Worm (Caenorhabditis elegans): ENCODE results near the gene gpa-13.
A peak's percentile ranks its signal among the peaks of the same experiment; 100 is the strongest.

Gene gpa-13

ce11 chrV:12741684-12742083 lies 13.1 kb downstream of the gpa-13 start, which contains the start of gene hrg-7:
Gene hrg-7, plus strand, starts transcription at chrV:12742041.
- TF ChIP-seq nhr-80 (tag; optimal IDR thresholded peaks at IDR 0.05) = peak; percentile 94
- no peak for TF ChIP-seq pbrm-1 (GFP tag; IDR thresholded peaks at IDR 0.05)

- no peak for TF ChIP-seq hlh-26 (GFP tag; conservative IDR thresholded peaks at IDR 0.05)
- TF ChIP-seq ztf-6 (GFP tag; IDR thresholded peaks at IDR 0.05) = no peak
- TF ChIP-seq egrh-3 (GFP tag; IDR thresholded peaks at IDR 0.05) = no peak
- TF ChIP-seq chd-7 (tag; optimal IDR thresholded peaks at IDR 0.05) = no peak
- no peak for TF ChIP-seq K11D2.4 (GFP tag; IDR thresholded peaks at IDR 0.05)
- no peak for TF ChIP-seq him-1 (tag; optimal IDR thresholded peaks at IDR 0.05)
- no peak for TF ChIP-seq athp-1 (tag; optimal IDR thresholded peaks at IDR 0.05)
- no peak for TF ChIP-seq ccch-3 (GFP tag; optimal IDR thresholded peaks at IDR 0.05)
- TF ChIP-seq ekl-4 (GFP tag; IDR thresholded peaks at IDR 0.05) = no peak
- TF ChIP-seq aptf-2 (GFP tag; conservative IDR thresholded peaks at IDR 0.05) = no peak
Measured at ce11 chrV:12736166-12736753, 18.5 kb downstream of the gpa-13 start, which contains the start of gene cky-1. Gene cky-1, plus strand, starts transcription at chrV:12736703.

- TF ChIP-seq dox-1 (GFP tag; IDR thresholded peaks at IDR 0.05) (no peak), nhr-80 (tag; optimal IDR thresholded peaks at IDR 0.05) (peak; percentile 70)
Measured at ce11 chrV:12733465-12734248, 21.1 kb downstream of the gpa-13 start, which contains the start of the genes dhs-21 and xbx-9. Gene dhs-21, minus strand, starts transcription at chrV:12733645. Gene xbx-9, plus strand, starts transcription at chrV:12734198.

- TF ChIP-seq nhr-80 (tag; optimal IDR thresholded peaks at IDR 0.05) (peak; percentile 5), B0261.1 (tag; optimal IDR thresholded peaks at IDR 0.05) (no peak)
Measured at ce11 chrV:12732734-12733133, 22.0 kb downstream of the gpa-13 start.

ce11 chrV:12729220-12729619 lies 25.5 kb downstream of the gpa-13 start, which contains the start of gene R11D1.10:
Gene R11D1.10, plus strand, starts transcription at chrV:12729520.
- TF ChIP-seq unc-130 (GFP tag; optimal IDR thresholded peaks at IDR 0.05) (no peak), zim-3 (tag; optimal IDR thresholded peaks at IDR 0.05) (no peak), K12H6.12 (tag; optimal IDR thresholded peaks at IDR 0.05) (no peak), mel-28 (tag; optimal IDR thresholded peaks at IDR 0.05; ENCODE audit: borderline replicate concordance) (no peak), ztf-25 (GFP tag; IDR thresholded peaks at IDR 0.05) (no peak)

ce11 chrV:12728062-12728665 lies 26.6 kb downstream of the gpa-13 start, which contains the start of the genes rpl-28 and mrpl-49:
Gene rpl-28, minus strand, starts transcription at chrV:12728112.
Gene mrpl-49, plus strand, starts transcription at chrV:12728631.
- TF ChIP-seq Y67H2A.10 (GFP tag; conservative IDR thresholded peaks at IDR 0.05) = no peak
- no peak for TF ChIP-seq K11D2.4 (GFP tag; IDR thresholded peaks at IDR 0.05)
- no peak for TF ChIP-seq hmg-20 (GFP tag; IDR thresholded peaks at IDR 0.05)
- TF ChIP-seq zfh-2 (GFP tag; conservative IDR thresholded peaks at IDR 0.05) = no peak
- TF ChIP-seq nfyb-1 (GFP tag; IDR thresholded peaks at IDR 0.05) = no peak
- TF ChIP-seq die-1 (tag; optimal IDR thresholded peaks at IDR 0.05) = no peak
- TF ChIP-seq athp-1 (tag; optimal IDR thresholded peaks at IDR 0.05) = no peak
- no peak for TF ChIP-seq madf-3 (GFP tag; IDR thresholded peaks at IDR 0.05)
- no peak for TF ChIP-seq Y79H2A.3 (GFP tag; conservative IDR thresholded peaks at IDR 0.05)
- TF ChIP-seq T26A5.8 (tag; optimal IDR thresholded peaks at IDR 0.05) = no peak
- TF ChIP-seq F37B4.10 (GFP tag; IDR thresholded peaks at IDR 0.05) = no peak
- no peak for TF ChIP-seq B0336.3 (GFP tag; IDR thresholded peaks at IDR 0.05)
- no peak for TF ChIP-seq let-526 (GFP tag; IDR thresholded peaks at IDR 0.05)
- TF ChIP-seq mes-4 (tag; optimal IDR thresholded peaks at IDR 0.05) = no peak
- TF ChIP-seq nfya-1 (tag; optimal IDR thresholded peaks at IDR 0.05; ENCODE audit: borderline replicate concordance, insufficient read depth) = no peak
- no peak for TF ChIP-seq hrde-1 (tag; optimal IDR thresholded peaks at IDR 0.05; ENCODE audit: borderline replicate concordance)
- TF ChIP-seq sdz-38 (tag; optimal IDR thresholded peaks at IDR 0.05) = no peak
- TF ChIP-seq cebp-2 (GFP tag; IDR thresholded peaks at IDR 0.05) = no peak
- no peak for TF ChIP-seq snpc-1.1 (tag; optimal IDR thresholded peaks at IDR 0.05; ENCODE audit: insufficient read depth)
- 0 out of 2 replicates have a peak, but pooled peaks have one; percentile 4 for TF ChIP-seq madf-8 (GFP tag; conservative IDR thresholded peaks at IDR 0.05)
